Worm (Caenorhabditis elegans): ENCODE results near the gene Y66D12A.8.

The Y66D12A.8 gene

DNA sequence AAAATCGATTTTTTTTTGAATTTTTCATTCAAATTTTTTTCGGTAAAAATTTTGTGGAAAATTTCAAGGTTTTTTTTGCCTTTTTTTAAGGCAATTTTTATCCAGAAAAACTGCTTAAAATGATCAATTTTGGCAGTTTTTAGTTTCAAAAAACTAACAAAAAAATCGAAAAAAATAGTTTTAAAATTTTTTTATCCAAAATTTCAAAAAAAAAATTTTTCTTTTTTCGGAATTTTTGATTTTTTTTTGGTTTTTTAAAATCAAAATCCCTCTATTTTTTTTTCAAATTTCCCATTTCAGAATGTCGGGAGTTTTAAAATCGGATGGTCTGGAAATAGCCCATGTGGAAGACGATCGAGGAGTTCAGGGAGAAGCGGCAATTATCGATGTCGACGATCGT is at the start of gene Y66D12A.8:
Gene Y66D12A.8 (plus strand): TSS at position 301 of the 400 bp plus-strand sequence.
- TF ChIP-seq T22C8.4 (GFP tag; IDR thresholded peaks at IDR 0.05), result no peak
- TF ChIP-seq flt-1 (GFP tag; IDR thresholded peaks at IDR 0.05), result no peak
- no peak for TF ChIP-seq ztf-29 (GFP tag; IDR thresholded peaks at IDR 0.05)
- TF ChIP-seq tab-1 (GFP tag; IDR thresholded peaks at IDR 0.05), result no peak
- no peak for TF ChIP-seq klf-2 (GFP tag; conservative IDR thresholded peaks at IDR 0.05)
- no peak for TF ChIP-seq med-1 (GFP tag; optimal IDR thresholded peaks at IDR 0.05; ENCODE audit: insufficient read depth)
- TF ChIP-seq ztf-23 (GFP tag; IDR thresholded peaks at IDR 0.05), result no peak
- no peak for TF ChIP-seq cog-1 (tag; optimal IDR thresholded peaks at IDR 0.05)
- TF ChIP-seq ref-1 (GFP tag; conservative IDR thresholded peaks at IDR 0.05), result no peak

DNA sequence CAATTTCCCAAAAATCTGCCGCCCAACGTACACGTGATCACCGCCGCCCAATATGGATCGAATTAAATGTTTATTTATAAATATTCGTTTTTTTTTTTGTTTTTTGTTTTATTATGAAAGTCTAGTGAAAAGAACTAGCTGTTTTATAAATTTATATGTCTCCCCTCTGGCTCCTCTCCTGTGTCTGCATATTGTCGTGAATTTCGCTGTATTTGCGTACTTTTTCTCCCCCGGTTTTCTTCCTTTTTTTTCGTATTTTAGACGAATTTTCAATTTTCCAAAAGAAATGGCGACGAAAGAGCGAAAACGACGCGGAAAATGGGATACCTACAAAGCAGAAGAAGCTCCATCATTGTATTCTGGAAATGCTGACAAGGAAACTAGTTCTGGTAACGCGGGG is 47.6 kb upstream of the Y66D12A.8 start, which contains the start of gene xpb-1:
Gene xpb-1 (plus strand): TSS at position 262 of the 400 bp plus-strand sequence.
- TF ChIP-seq tab-1 (GFP tag; IDR thresholded peaks at IDR 0.05) (no peak), ztf-29 (GFP tag; IDR thresholded peaks at IDR 0.05) (no peak)

ce11 chrIII:11534624-11535079 is 39.4 kb upstream of the Y66D12A.8 start, which contains the start of gene nrps-1:
Gene nrps-1 (plus strand): TSS chrIII:11534674.
- TF ChIP-seq ztf-23 (GFP tag; IDR thresholded peaks at IDR 0.05), result no peak
- no peak for TF ChIP-seq flt-1 (GFP tag; IDR thresholded peaks at IDR 0.05)
- no peak for TF ChIP-seq ref-1 (GFP tag; conservative IDR thresholded peaks at IDR 0.05)
- TF ChIP-seq T22C8.4 (GFP tag; IDR thresholded peaks at IDR 0.05), result no peak
- no peak for TF ChIP-seq cog-1 (tag; optimal IDR thresholded peaks at IDR 0.05)
- no peak for TF ChIP-seq ztf-29 (GFP tag; IDR thresholded peaks at IDR 0.05)

DNA sequence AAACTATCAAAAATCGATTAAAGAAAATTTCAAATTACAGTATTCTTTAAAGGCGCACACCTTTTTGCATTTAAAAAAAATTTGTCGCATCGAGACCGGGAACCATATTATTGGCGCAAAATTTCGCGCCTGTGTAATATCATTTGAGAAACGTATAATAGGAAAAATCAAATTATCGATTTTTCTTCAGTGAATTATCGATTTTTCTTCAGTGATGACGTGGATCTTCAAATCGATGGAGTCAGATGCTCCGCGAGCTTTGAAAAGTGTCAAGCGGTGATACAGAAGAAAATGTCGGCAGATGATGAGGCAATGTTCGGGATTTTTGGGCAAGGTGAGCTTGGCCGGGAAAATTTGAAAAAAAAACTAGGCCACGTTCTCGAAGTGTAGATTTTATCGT is 38.6 kb upstream of the Y66D12A.8 start:
- TF ChIP-seq flt-1 (GFP tag; IDR thresholded peaks at IDR 0.05) (no peak), T22C8.4 (GFP tag; IDR thresholded peaks at IDR 0.05) (peak; percentile 61; the same call in 1 of the 2 replicates)

ce11 chrIII:11544947-11545346 is 29.1 kb upstream of the Y66D12A.8 start:
- TF ChIP-seq T22C8.4 (GFP tag; IDR thresholded peaks at IDR 0.05) (no peak), cog-1 (tag; optimal IDR thresholded peaks at IDR 0.05) (no peak), klf-2 (GFP tag; conservative IDR thresholded peaks at IDR 0.05) (no peak), ztf-23 (GFP tag; IDR thresholded peaks at IDR 0.05) (no peak), ztf-29 (GFP tag; IDR thresholded peaks at IDR 0.05) (no peak), med-1 (GFP tag; optimal IDR thresholded peaks at IDR 0.05; ENCODE audit: insufficient read depth) (no peak), flt-1 (GFP tag; IDR thresholded peaks at IDR 0.05) (no peak)

- TF ChIP-seq flt-1 (GFP tag; IDR thresholded peaks at IDR 0.05) (no peak), ref-1 (GFP tag; conservative IDR thresholded peaks at IDR 0.05) (no peak), ztf-23 (GFP tag; IDR thresholded peaks at IDR 0.05) (no peak), tab-1 (GFP tag; IDR thresholded peaks at IDR 0.05) (no peak), ztf-29 (GFP tag; IDR thresholded peaks at IDR 0.05) (no peak), cog-1 (tag; optimal IDR thresholded peaks at IDR 0.05) (no peak), med-1 (GFP tag; optimal IDR thresholded peaks at IDR 0.05; ENCODE audit: insufficient read depth) (no peak), klf-2 (GFP tag; conservative IDR thresholded peaks at IDR 0.05) (no peak), T22C8.4 (GFP tag; IDR thresholded peaks at IDR 0.05) (no peak)
Observed at ce11 chrIII:11548070-11548469, 26.0 kb upstream of the Y66D12A.8 start, which contains the start of gene Y66D12A.13. Gene Y66D12A.13 (plus strand): TSS chrIII:11548370.

ce11 chrIII:11554701-11555111 is 19.3 kb upstream of the Y66D12A.8 start:
- TF ChIP-seq ref-1 (GFP tag; conservative IDR thresholded peaks at IDR 0.05) (no peak), klf-2 (GFP tag; conservative IDR thresholded peaks at IDR 0.05) (no peak), ztf-29 (GFP tag; IDR thresholded peaks at IDR 0.05) (no peak), ztf-23 (GFP tag; IDR thresholded peaks at IDR 0.05) (no peak), med-1 (GFP tag; optimal IDR thresholded peaks at IDR 0.05; ENCODE audit: insufficient read depth) (no peak), cog-1 (tag; optimal IDR thresholded peaks at IDR 0.05) (no peak), T22C8.4 (GFP tag; IDR thresholded peaks at IDR 0.05) (no peak), tab-1 (GFP tag; IDR thresholded peaks at IDR 0.05) (no peak), flt-1 (GFP tag; IDR thresholded peaks at IDR 0.05) (no peak)

- no peak for TF ChIP-seq ref-1 (GFP tag; conservative IDR thresholded peaks at IDR 0.05)
- TF ChIP-seq cog-1 (tag; optimal IDR thresholded peaks at IDR 0.05), result no peak
- TF ChIP-seq tab-1 (GFP tag; IDR thresholded peaks at IDR 0.05), result no peak
- TF ChIP-seq flt-1 (GFP tag; IDR thresholded peaks at IDR 0.05), result no peak
- TF ChIP-seq klf-2 (GFP tag; conservative IDR thresholded peaks at IDR 0.05), result no peak
- TF ChIP-seq T22C8.4 (GFP tag; IDR thresholded peaks at IDR 0.05), result no peak
- no peak for TF ChIP-seq ztf-29 (GFP tag; IDR thresholded peaks at IDR 0.05)
- TF ChIP-seq ztf-23 (GFP tag; IDR thresholded peaks at IDR 0.05), result no peak
- TF ChIP-seq med-1 (GFP tag; optimal IDR thresholded peaks at IDR 0.05; ENCODE audit: insufficient read depth), result no peak
Observed at ce11 chrIII:11556860-11557259, 17.2 kb upstream of the Y66D12A.8 start.

ce11 chrIII:11558251-11558650 is 15.8 kb upstream of the Y66D12A.8 start:
- no peak for TF ChIP-seq cog-1 (tag; optimal IDR thresholded peaks at IDR 0.05)
- peak; percentile 93 for TF ChIP-seq ztf-29 (GFP tag; IDR thresholded peaks at IDR 0.05)
- TF ChIP-seq ztf-23 (GFP tag; IDR thresholded peaks at IDR 0.05), result no peak
- TF ChIP-seq med-1 (GFP tag; optimal IDR thresholded peaks at IDR 0.05; ENCODE audit: insufficient read depth), result no peak
- TF ChIP-seq tab-1 (GFP tag; IDR thresholded peaks at IDR 0.05), result 0 out of 2 replicates have a peak, but pooled peaks have one; percentile 37
- no peak for TF ChIP-seq klf-2 (GFP tag; conservative IDR thresholded peaks at IDR 0.05)
- TF ChIP-seq flt-1 (GFP tag; IDR thresholded peaks at IDR 0.05), result no peak

DNA sequence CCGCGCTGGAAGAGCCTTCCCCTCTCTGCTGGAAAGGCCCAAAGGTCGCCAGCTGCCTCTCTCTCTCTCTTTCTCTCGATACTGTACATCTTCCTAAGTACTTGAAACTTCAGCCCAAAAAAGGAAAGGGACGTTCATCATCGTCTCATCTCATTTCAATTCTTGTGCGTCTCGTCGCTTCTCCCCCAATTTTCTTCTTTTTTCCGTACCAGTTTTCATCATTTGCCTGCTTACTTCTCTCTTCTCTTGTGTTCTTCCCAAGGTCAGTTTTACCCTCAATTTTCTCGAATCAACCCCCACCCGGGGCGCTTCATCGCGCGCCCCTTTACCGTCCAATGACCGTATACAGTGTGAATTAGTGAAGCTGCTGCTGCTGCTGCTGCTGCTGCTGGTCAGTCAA is 14.3 kb upstream of the Y66D12A.8 start:
- TF ChIP-seq med-1 (GFP tag; optimal IDR thresholded peaks at IDR 0.05; ENCODE audit: insufficient read depth) (no peak), ref-1 (GFP tag; conservative IDR thresholded peaks at IDR 0.05) (no peak), klf-2 (GFP tag; conservative IDR thresholded peaks at IDR 0.05) (no peak), T22C8.4 (GFP tag; IDR thresholded peaks at IDR 0.05) (no peak), ztf-29 (GFP tag; IDR thresholded peaks at IDR 0.05) (no peak), flt-1 (GFP tag; IDR thresholded peaks at IDR 0.05) (no peak), cog-1 (tag; optimal IDR thresholded peaks at IDR 0.05) (no peak), ztf-23 (GFP tag; IDR thresholded peaks at IDR 0.05) (no peak), tab-1 (GFP tag; IDR thresholded peaks at IDR 0.05) (no peak)

Data from whole organism, midembryonic.